Fruit fly (Drosophila melanogaster) Kc167 (cell line): ENCODE measurements around the gene CG31636.

Source experiments
- Myc ChIP-seq: fragments of >200 bp; optimal IDR thresholded peaks from 2 replicates; lab custom pipeline; 2017; ENCODE audit warnings: missing external identifiers
- insv ChIP-seq: fragments of >200 bp; optimal IDR thresholded peaks from 3 replicates; lab custom pipeline; 2018; ENCODE audit warnings: missing external identifiers
- psq ChIP-seq: fragments of >200 bp; optimal IDR thresholded peaks from 2 replicates; lab custom pipeline; 2017; ENCODE audit warnings: missing external identifiers
- ttk ChIP-seq: sonication (Bioruptor generic); optimal IDR thresholded peaks from 2 replicates; lab custom pipeline; 2017; ENCODE audit warnings: missing external identifiers

dm6 chr2L:6667719-6668325 is 9.9 kb upstream of the CG31636 start, which contains the start of gene Galt:
- no peak for TF ChIP-seq Myc (lab: Kevin White, UChicago)
- no peak for TF ChIP-seq ttk (lab: Kevin White, UChicago)
- TF ChIP-seq insv: no peak
- no peak for TF ChIP-seq psq (lab: Kevin White, UChicago)
